Worm (Caenorhabditis elegans): Measurements from ENCODE around the gene phat-4.

DNA sequence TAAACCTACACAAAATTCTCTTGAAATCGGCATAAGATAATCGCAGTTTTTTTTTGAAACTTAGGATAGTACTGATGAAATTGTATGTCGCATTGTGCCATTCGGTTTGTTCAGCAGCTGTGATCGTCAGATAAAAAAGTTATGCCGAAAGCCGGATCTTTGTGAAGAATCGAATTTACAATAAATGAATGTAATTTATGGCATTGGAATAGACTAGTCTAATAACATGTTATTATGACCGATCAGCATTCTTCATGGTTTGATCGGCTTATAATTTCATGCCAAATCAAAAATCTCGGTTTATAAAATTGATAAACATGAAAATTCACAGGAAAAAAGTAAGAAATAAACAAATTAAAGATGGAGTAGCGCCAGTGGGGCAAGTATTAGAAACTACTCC is 17.2 kb upstream of the phat-4 start, which contains the start of gene srw-134:
- TF ChIP-seq klf-2 (GFP tag; conservative IDR thresholded peaks at IDR 0.05) (no peak), med-1 (GFP tag; optimal IDR thresholded peaks at IDR 0.05; ENCODE audit: insufficient read depth) (no peak), ref-1 (GFP tag; conservative IDR thresholded peaks at IDR 0.05) (no peak), ztf-23 (GFP tag; IDR thresholded peaks at IDR 0.05) (no peak), ztf-29 (GFP tag; IDR thresholded peaks at IDR 0.05) (no peak), flt-1 (GFP tag; IDR thresholded peaks at IDR 0.05) (no peak), T22C8.4 (GFP tag; IDR thresholded peaks at IDR 0.05) (no peak)

Measured in whole organism, midembryonic.